Fruit fly (Drosophila melanogaster) whole organism, pupa: ENCODE results near the gene CG1677.

ENCODE experiments used
- CG13204 ChIP-seq: fragments of 200-800 bp; sonication (Bioruptor generic); optimal IDR thresholded peaks from 2 replicates; lab custom pipeline; 2018; ENCODE audit warnings: missing biosample characterization, mild to moderate bottlenecking, missing genetic modification characterization, moderate library complexity
- CG32121 ChIP-seq: fragments of 200-800 bp; sonication (Bioruptor generic); IDR thresholded peaks from 2 replicates; pipeline ENCODE4 v1.3.6; 2022; ENCODE audit warnings: missing biosample characterization, missing genetic modification characterization
- D1 ChIP-seq: fragments of 200-800 bp; sonication (Bioruptor generic); optimal IDR thresholded peaks from 2 replicates; lab custom pipeline; 2018; ENCODE audit warnings: missing biosample characterization, mild to moderate bottlenecking, missing genetic modification characterization, moderate library complexity
- Pif1A ChIP-seq: fragments of 200-800 bp; sonication (Bioruptor generic); optimal IDR thresholded peaks from 3 replicates; lab custom pipeline; 2016; ENCODE audit warnings: missing biosample characterization, missing genetic modification characterization

- TF ChIP-seq Pif1A (GFP tag; lab: Kevin White, UChicago) (peak; percentile 71), D1 (tag; lab: Kevin White, UChicago) (peak; percentile 71), CG13204 (GFP tag; lab: Kevin White, UChicago) (peak; percentile 82), CG32121 (GFP tag; lab: Robert Waterston, UW) (peak; percentile 62; the same call in 1 of the 2 replicates)
These were observed 99.8 kb downstream of the CG1677 start for dm6 chrX:7305753-7306338.
